Worm (Caenorhabditis elegans): ENCODE data around the gene F21D5.3.

- no peak for TF ChIP-seq cey-2 (tag; optimal IDR thresholded peaks at IDR 0.05; ENCODE audit: borderline replicate concordance, insufficient read depth)
- no peak for TF ChIP-seq nhr-77 (tag; optimal IDR thresholded peaks at IDR 0.05)
- no peak for TF ChIP-seq lin-39 (tag; optimal IDR thresholded peaks at IDR 0.05)
- TF ChIP-seq dmd-8 (GFP tag; IDR thresholded peaks at IDR 0.05): no peak
- TF ChIP-seq lir-3 (tag; optimal IDR thresholded peaks at IDR 0.05): no peak
- TF ChIP-seq vab-7 (GFP tag; IDR thresholded peaks at IDR 0.05): no peak
- TF ChIP-seq skn-1 (tag; optimal IDR thresholded peaks at IDR 0.05): no peak
- no peak for TF ChIP-seq F26F4.8 (GFP tag; conservative IDR thresholded peaks at IDR 0.05)
- no peak for TF ChIP-seq fkh-10 (GFP tag; optimal IDR thresholded peaks at IDR 0.05)
- TF ChIP-seq daf-19 (GFP tag; conservative IDR thresholded peaks at IDR 0.05): no peak
- no peak for TF ChIP-seq pqm-1 (tag; optimal IDR thresholded peaks at IDR 0.05)
- TF ChIP-seq ztf-7 (tag; optimal IDR thresholded peaks at IDR 0.05): no peak
- no peak for TF ChIP-seq ama-1 (optimal IDR thresholded peaks at IDR 0.05)
- TF ChIP-seq ZK546.5 (tag; optimal IDR thresholded peaks at IDR 0.05): no peak
Observed at ce11 chrIV:8737354-8737753, 6.7 kb downstream of the F21D5.3 start.

Measured in whole organism, L4 larva.